Worm (Caenorhabditis elegans): ENCODE results near the gene ani-2.

DNA sequence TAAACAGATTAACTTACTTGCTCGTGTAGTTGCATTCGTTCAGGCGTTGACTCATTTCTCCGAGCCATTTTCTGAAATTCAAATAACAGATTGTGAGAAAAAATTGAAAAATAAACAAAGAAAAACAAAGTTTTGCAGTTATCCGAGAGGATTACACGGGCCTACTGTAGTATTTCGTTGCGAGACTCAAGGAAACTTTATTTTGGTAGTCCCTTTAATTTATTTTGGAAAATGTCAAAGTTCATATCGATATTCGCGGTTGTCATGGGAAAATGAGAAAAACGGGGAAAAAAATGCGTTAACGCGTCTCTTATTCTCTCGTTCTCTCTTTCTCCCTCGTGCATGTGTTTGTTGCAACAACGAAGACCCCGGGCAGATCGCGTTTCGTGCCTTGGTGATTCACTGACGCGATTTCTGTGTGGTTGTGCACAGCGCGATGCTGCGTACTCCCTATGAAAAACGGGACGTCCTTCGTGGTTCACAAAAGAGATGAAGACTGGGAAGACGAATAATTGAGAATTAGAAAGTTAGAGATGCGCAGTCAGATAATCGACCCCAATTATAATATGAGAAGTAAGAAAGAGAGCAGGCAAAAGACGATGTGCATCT lies 33.8 kb downstream of the ani-2 start, which contains the start of gene set-4:
- TF ChIP-seq dve-1 (tag; optimal IDR thresholded peaks at IDR 0.05) (no peak), ceh-24 (tag; optimal IDR thresholded peaks at IDR 0.05) (no peak), sox-2 (GFP tag; IDR thresholded peaks at IDR 0.05) (no peak; the same call in 1 of the 2 replicates), nhr-11 (tag; optimal IDR thresholded peaks at IDR 0.05) (no peak), pag-3 (tag; optimal IDR thresholded peaks at IDR 0.05; ENCODE audit: borderline replicate concordance) (no peak), rnt-1 (tag; optimal IDR thresholded peaks at IDR 0.05) (peak; percentile 77), ceh-31 (tag; optimal IDR thresholded peaks at IDR 0.05) (peak; percentile 81), elt-2 (tag; optimal IDR thresholded peaks at IDR 0.05) (peak; percentile 53), madf-2 (tag; optimal IDR thresholded peaks at IDR 0.05) (no peak), odd-2 (tag; optimal IDR thresholded peaks at IDR 0.05) (no peak), zip-5 (tag; optimal IDR thresholded peaks at IDR 0.05) (no peak), ama-1 (optimal IDR thresholded peaks at IDR 0.05) (no peak), pqm-1 (tag; optimal IDR thresholded peaks at IDR 0.05) (no peak)

All from whole organism, late embryonic.